Worm (Caenorhabditis elegans) whole organism, midembryonic: ENCODE measurements around the gene E02H9.3.

ENCODE experiments used
- T22C8.4 ChIP-seq: fragments of 200-800 bp; sonication (Bioruptor generic); IDR thresholded peaks from 2 replicates; pipeline ENCODE4 v1.3.6; 2022; ENCODE audit warnings: missing genetic modification characterization, missing compliant biosample characterization
- cog-1 ChIP-seq: sonication (generic microtip); optimal IDR thresholded peaks from 2 replicates; lab custom pipeline; 2016; ENCODE audit warnings: missing genetic modification characterization, missing compliant biosample characterization
- flt-1 ChIP-seq: fragments of 200-800 bp; sonication (Bioruptor generic); IDR thresholded peaks from 2 replicates; pipeline ENCODE4 v1.3.6; 2022; ENCODE audit warnings: missing genetic modification characterization, missing compliant biosample characterization
- klf-2 ChIP-seq: fragments of 200-800 bp; sonication (Bioruptor generic); conservative IDR thresholded peaks from 2 replicates; pipeline ENCODE4 v1.3.6; 2022; ENCODE audit warnings: missing genetic modification reagents, missing genetic modification characterization, missing compliant biosample characterization
- med-1 ChIP-seq: sonication (generic microtip); optimal IDR thresholded peaks from 2 replicates; lab custom pipeline; 2017; ENCODE audit warnings: missing genetic modification characterization, mild to moderate bottlenecking, missing compliant biosample characterization, antibody characterized with exemption, missing genetic modification reagents; ENCODE audit not compliant: insufficient read depth
- ref-1 ChIP-seq: fragments of 200-800 bp; sonication (Bioruptor generic); conservative IDR thresholded peaks from 2 replicates; pipeline ENCODE4 v1.3.6; 2022; ENCODE audit warnings: missing genetic modification reagents, missing genetic modification characterization, missing compliant biosample characterization
- tab-1 ChIP-seq: fragments of 200-800 bp; sonication (Bioruptor generic); IDR thresholded peaks from 2 replicates; pipeline ENCODE4 v1.3.6; 2022; ENCODE audit warnings: missing genetic modification characterization, missing compliant biosample characterization
- ztf-23 ChIP-seq: fragments of 200-800 bp; sonication (Bioruptor generic); IDR thresholded peaks from 2 replicates; pipeline ENCODE4 v1.3.6; 2022; ENCODE audit warnings: missing genetic modification reagents, missing genetic modification characterization, missing compliant biosample characterization
- ztf-29 ChIP-seq: fragments of 200-800 bp; sonication (Bioruptor generic); IDR thresholded peaks from 2 replicates; pipeline ENCODE4 v1.3.6; 2022; ENCODE audit warnings: missing genetic modification reagents, missing genetic modification characterization, missing compliant biosample characterization

DNA sequence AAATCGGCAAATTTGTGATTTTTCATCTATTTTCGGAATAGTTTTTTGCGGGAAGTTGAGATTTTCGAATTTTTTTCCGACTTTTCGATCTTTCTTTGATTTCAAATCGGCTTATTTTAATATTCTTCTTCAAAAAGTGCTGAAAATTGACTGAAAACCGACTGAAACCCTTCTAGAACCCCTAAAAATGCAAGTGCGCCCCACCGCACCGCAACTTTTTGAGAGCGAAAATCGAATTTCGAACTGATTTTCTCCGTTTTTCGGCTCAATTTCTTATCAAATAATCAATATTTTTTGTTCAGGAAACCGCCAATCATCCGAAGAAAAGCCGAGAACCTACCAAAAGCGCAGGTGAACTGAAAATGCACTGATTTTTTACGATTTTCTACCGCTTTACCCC, 18.5 kb downstream of the E02H9.3 start:
- no peak for TF ChIP-seq med-1 (GFP tag; lab: Kevin White, UChicago)
- TF ChIP-seq ztf-29 (GFP tag; lab: Robert Waterston, UW): no peak
- no peak for TF ChIP-seq tab-1 (GFP tag; lab: Robert Waterston, UW)
- no peak for TF ChIP-seq ref-1
- no peak for TF ChIP-seq cog-1 (tag; lab: Kevin White, UChicago)
- TF ChIP-seq T22C8.4 (GFP tag; lab: Robert Waterston, UW): no peak
- TF ChIP-seq klf-2 (GFP tag; lab: Robert Waterston, UW): no peak
- no peak for TF ChIP-seq flt-1 (GFP tag; lab: Robert Waterston, UW)
- TF ChIP-seq ztf-23: no peak
